Worm (Caenorhabditis elegans) whole organism, young adult: ENCODE results near the gene ifbp-1.

Experiments
- B0261.1 ChIP-seq: sonication (generic microtip); optimal IDR thresholded peaks from 2 replicates; lab custom pipeline; 2016; ENCODE audit warnings: mild to moderate bottlenecking, missing genetic modification characterization, moderate library complexity, missing compliant biosample characterization
- F22D6.2 ChIP-seq: sonication (generic microtip); optimal IDR thresholded peaks from 2 replicates; lab custom pipeline; 2016; ENCODE audit warnings: mild to moderate bottlenecking, missing genetic modification characterization, missing compliant biosample characterization
- K11D2.4 ChIP-seq: fragments of 200-800 bp; sonication (Bioruptor generic); IDR thresholded peaks from 2 replicates; pipeline ENCODE4 v1.3.6; 2022; ENCODE audit warnings: missing genetic modification reagents, missing genetic modification characterization, missing compliant biosample characterization
- ama-1 ChIP-seq, 3 experiments: fragments of 150-350 bp in 1 of 3; sonication (generic microtip) in 2 of 3; optimal IDR thresholded peaks; 2 replicates each; lab custom pipeline; 2014 to 2018; ENCODE audit warnings: missing biosample characterization in 2 of 3, missing genetic modification characterization in 2 of 3, missing genetic modification reagents in 2 of 3
- chd-7 ChIP-seq: sonication (generic microtip); optimal IDR thresholded peaks from 2 replicates; lab custom pipeline; 2016; ENCODE audit warnings: mild to moderate bottlenecking, missing genetic modification characterization, moderate library complexity, missing compliant biosample characterization
- efl-1 ChIP-seq: fragments of 150-350 bp; optimal IDR thresholded peaks from 2 replicates; lab custom pipeline; 2014; ENCODE audit warnings: missing biosample characterization, missing genetic modification reagents, missing genetic modification characterization
- ets-4 ChIP-seq: fragments of 200-800 bp; sonication (Bioruptor generic); optimal IDR thresholded peaks from 2 replicates; lab custom pipeline; 2018; ENCODE audit warnings: mild to moderate bottlenecking, missing genetic modification characterization, missing compliant biosample characterization
- him-1 ChIP-seq: sonication (generic microtip); optimal IDR thresholded peaks from 2 replicates; lab custom pipeline; 2016; ENCODE audit warnings: missing genotype, missing genetic modification reagents, missing genetic modification characterization, missing compliant biosample characterization
- nhr-120 ChIP-seq: fragments of 200-800 bp; sonication (Bioruptor generic); IDR thresholded peaks from 2 replicates; pipeline ENCODE4 v1.3.6; 2022; ENCODE audit warnings: missing genetic modification characterization, missing compliant biosample characterization
- snpc-1.1 ChIP-seq: sonication (generic microtip); optimal IDR thresholded peaks from 2 replicates; lab custom pipeline; 2017; ENCODE audit warnings: missing genetic modification characterization, mild to moderate bottlenecking, missing compliant biosample characterization, antibody characterized with exemption, moderate library complexity, missing genotype, missing genetic modification reagents; ENCODE audit not compliant: insufficient read depth
- snpc-4 ChIP-seq, 5 experiments: fragments of 150-350 bp in 1 of 5; sonication (generic microtip) in 4 of 5; optimal IDR thresholded peaks; 2 replicates each; lab custom pipeline; 2014 to 2018; ENCODE audit warnings: missing genetic modification characterization in 5 of 5, missing biosample characterization in 3 of 5, antibody characterized with exemption in 2 of 5, mild to moderate bottlenecking in 2 of 5, missing compliant biosample characterization in 2 of 5, missing genotype in 2 of 5, moderate library complexity in 2 of 5, missing genetic modification reagents in 1 of 5

ce11 chrV:13367024-13367423 is 13.0 kb downstream of the ifbp-1 start, which contains the start of gene srx-125:
- TF ChIP-seq B0261.1 (tag; lab: Kevin White, UChicago) (no peak), ets-4 (GFP tag; lab: Kevin White, UChicago) (no peak), efl-1 (GFP tag; lab: Kevin White, UChicago) (no peak), ama-1 (optimal IDR thresholded peaks at IDR 0.05; lab: Kevin White, UChicago) (no peak), ama-1 (GFP tag; optimal IDR thresholded peaks at IDR 0.05; lab: Kevin White, UChicago) (no peak), K11D2.4 (GFP tag; lab: Robert Waterston, UW) (no peak), nhr-120 (GFP tag; lab: Robert Waterston, UW) (no peak), F22D6.2 (tag; lab: Kevin White, UChicago) (no peak), chd-7 (tag; lab: Kevin White, UChicago) (no peak), snpc-4 (GFP tag; optimal IDR thresholded peaks at IDR 0.05; lab: Kevin White, UChicago) (no peak), snpc-4 (tag; optimal IDR thresholded peaks at IDR 0.05; lab: Kevin White, UChicago) (no peak), him-1 (tag; lab: Kevin White, UChicago) (no peak), snpc-1.1 (tag; lab: Kevin White, UChicago) (no peak)
